Worm (Caenorhabditis elegans) whole organism, late embryonic: ENCODE results near the gene tag-120.

Experiments
- C08G9.2 ChIP-seq: sonication (generic microtip); optimal IDR thresholded peaks from 2 replicates; lab custom pipeline; 2016; ENCODE audit warnings: mild to moderate bottlenecking, missing genetic modification characterization, moderate library complexity, missing compliant biosample characterization
- C38D4.7 ChIP-seq: fragments of 200-800 bp; sonication (Bioruptor generic); optimal IDR thresholded peaks from 2 replicates; lab custom pipeline; 2018; ENCODE audit warnings: mild to moderate bottlenecking, missing genetic modification characterization, moderate library complexity, missing compliant biosample characterization
- F13H6.1 ChIP-seq: sonication (generic microtip); optimal IDR thresholded peaks from 2 replicates; lab custom pipeline; 2016; ENCODE audit warnings: missing genetic modification characterization, missing compliant biosample characterization
- Y22D7AL.16 ChIP-seq: sonication (generic microtip); optimal IDR thresholded peaks from 2 replicates; lab custom pipeline; 2016; ENCODE audit warnings: missing genetic modification characterization, missing compliant biosample characterization
- ahr-1 ChIP-seq: sonication (generic microtip); optimal IDR thresholded peaks from 2 replicates; lab custom pipeline; 2016; ENCODE audit warnings: missing genetic modification characterization, missing compliant biosample characterization
- ceh-18 ChIP-seq: sonication (generic microtip); optimal IDR thresholded peaks from 2 replicates; lab custom pipeline; 2016; ENCODE audit warnings: missing genetic modification characterization, missing compliant biosample characterization
- ceh-19 ChIP-seq: fragments of 200-800 bp; sonication (Bioruptor generic); optimal IDR thresholded peaks from 2 replicates; lab custom pipeline; 2018; ENCODE audit warnings: mild to moderate bottlenecking, missing genetic modification characterization, missing compliant biosample characterization
- ceh-22 ChIP-seq: sonication (generic microtip); optimal IDR thresholded peaks from 2 replicates; lab custom pipeline; 2017; ENCODE audit warnings: missing biosample characterization, missing genetic modification characterization
- ceh-30 ChIP-seq: fragments of 150-350 bp; optimal IDR thresholded peaks from 2 replicates; lab custom pipeline; 2014; ENCODE audit warnings: missing biosample characterization, missing genetic modification characterization
- ceh-31 ChIP-seq: sonication (generic microtip); optimal IDR thresholded peaks from 2 replicates; lab custom pipeline; 2016; ENCODE audit warnings: missing genetic modification characterization, missing compliant biosample characterization
- ceh-9 ChIP-seq: sonication (generic microtip); optimal IDR thresholded peaks from 2 replicates; lab custom pipeline; 2016; ENCODE audit warnings: mild to moderate bottlenecking, missing genetic modification characterization, inconsistent platforms, missing compliant biosample characterization
- che-1 ChIP-seq: sonication (generic microtip); optimal IDR thresholded peaks from 2 replicates; lab custom pipeline; 2016; ENCODE audit warnings: mild to moderate bottlenecking, missing genetic modification characterization, missing compliant biosample characterization
- dve-1 ChIP-seq: sonication (generic microtip); optimal IDR thresholded peaks from 2 replicates; lab custom pipeline; 2017; ENCODE audit warnings: antibody characterized with exemption, mild to moderate bottlenecking, missing genetic modification characterization, missing compliant biosample characterization
- elt-4 ChIP-seq: sonication (generic microtip); optimal IDR thresholded peaks from 2 replicates; lab custom pipeline; 2016; ENCODE audit warnings: missing genetic modification characterization, missing compliant biosample characterization
- eyg-1 ChIP-seq: sonication (generic microtip); optimal IDR thresholded peaks from 2 replicates; lab custom pipeline; 2016; ENCODE audit warnings: missing genotype, missing genetic modification characterization, missing compliant biosample characterization
- fkh-10 ChIP-seq: fragments of 150-350 bp; optimal IDR thresholded peaks from 2 replicates; lab custom pipeline; 2014; ENCODE audit warnings: missing biosample characterization, missing genetic modification reagents, missing genetic modification characterization
- fkh-6 ChIP-seq: sonication (generic microtip); optimal IDR thresholded peaks from 2 replicates; lab custom pipeline; 2016; ENCODE audit warnings: missing genetic modification characterization, missing compliant biosample characterization
- hlh-30 ChIP-seq: sonication (generic microtip); optimal IDR thresholded peaks from 2 replicates; lab custom pipeline; 2017; ENCODE audit warnings: antibody characterized with exemption, missing genetic modification characterization, missing compliant biosample characterization; ENCODE audit not compliant: insufficient read depth
- hlh-6 ChIP-seq: sonication (generic microtip); optimal IDR thresholded peaks from 2 replicates; lab custom pipeline; 2016; ENCODE audit warnings: missing genotype, missing genetic modification characterization, missing compliant biosample characterization
- lin-11 ChIP-seq: fragments of 200-800 bp; sonication (Bioruptor generic); optimal IDR thresholded peaks from 2 replicates; lab custom pipeline; 2018; ENCODE audit warnings: mild to moderate bottlenecking, missing genetic modification characterization, missing compliant biosample characterization
- nfya-1 ChIP-seq: sonication (generic microtip); optimal IDR thresholded peaks from 2 replicates; lab custom pipeline; 2017; ENCODE audit warnings: missing genetic modification characterization, mild to moderate bottlenecking, missing compliant biosample characterization, antibody characterized with exemption, moderate library complexity
- nhr-232 ChIP-seq: sonication (generic microtip); optimal IDR thresholded peaks from 2 replicates; lab custom pipeline; 2016; ENCODE audit warnings: missing genetic modification characterization, missing compliant biosample characterization
- npax-4 ChIP-seq: sonication (generic microtip); optimal IDR thresholded peaks from 2 replicates; lab custom pipeline; 2016; ENCODE audit warnings: missing genetic modification characterization, missing compliant biosample characterization
- odd-2 ChIP-seq: sonication (generic microtip); optimal IDR thresholded peaks from 2 replicates; lab custom pipeline; 2017; ENCODE audit warnings: antibody characterized with exemption, mild to moderate bottlenecking, missing genetic modification characterization, missing compliant biosample characterization
- pag-3 ChIP-seq: sonication (generic microtip); optimal IDR thresholded peaks from 2 replicates; lab custom pipeline; 2016; ENCODE audit warnings: missing compliant biosample characterization, missing genetic modification characterization, borderline replicate concordance
- pat-9 ChIP-seq: fragments of 200-800 bp; sonication (Bioruptor generic); optimal IDR thresholded peaks from 2 replicates; lab custom pipeline; 2018; ENCODE audit warnings: mild to moderate bottlenecking, missing genetic modification characterization, moderate library complexity, missing compliant biosample characterization
- pha-4 ChIP-seq: fragments of 150-350 bp; optimal IDR thresholded peaks from 2 replicates; lab custom pipeline; 2018; ENCODE audit warnings: missing biosample characterization, missing genetic modification reagents, missing genetic modification characterization
- pros-1 ChIP-seq: fragments of 150-350 bp; optimal IDR thresholded peaks from 2 replicates; lab custom pipeline; 2014; ENCODE audit warnings: missing biosample characterization, missing genetic modification reagents, missing genetic modification characterization
- ref-2 ChIP-seq: sonication (generic microtip); optimal IDR thresholded peaks from 2 replicates; lab custom pipeline; 2016; ENCODE audit warnings: missing genetic modification characterization, missing compliant biosample characterization
- rnt-1 ChIP-seq: sonication (generic microtip); optimal IDR thresholded peaks from 2 replicates; lab custom pipeline; 2016; ENCODE audit warnings: missing genetic modification characterization, missing compliant biosample characterization
- sdc-2 ChIP-seq: sonication (generic microtip); optimal IDR thresholded peaks from 2 replicates; lab custom pipeline; 2016; ENCODE audit warnings: missing genotype, missing genetic modification characterization, missing compliant biosample characterization
- sox-2 ChIP-seq: fragments of 200-800 bp; sonication (Bioruptor generic); IDR thresholded peaks from 2 replicates; pipeline ENCODE4 v1.3.6; 2022; ENCODE audit warnings: missing genetic modification reagents, missing genetic modification characterization, missing compliant biosample characterization
- syd-9 ChIP-seq: sonication (generic microtip); optimal IDR thresholded peaks from 2 replicates; lab custom pipeline; 2016; ENCODE audit warnings: mild to moderate bottlenecking, missing genetic modification characterization, moderate library complexity, missing compliant biosample characterization
- ttx-3 ChIP-seq: sonication (generic microtip); optimal IDR thresholded peaks from 2 replicates; lab custom pipeline; 2016; ENCODE audit warnings: missing genetic modification reagents, missing genetic modification characterization, missing compliant biosample characterization
- unc-3 ChIP-seq, 2 experiments: fragments of 200-800 bp in 1 of 2; sonication (Bioruptor generic) in 1 of 2; sonication (generic microtip) in 1 of 2; conservative IDR thresholded peaks in 1 of 2; optimal IDR thresholded peaks in 1 of 2; 2 replicates each; pipeline versions ENCODE4 v1.3.6 to Lab custom; 2016 to 2022; ENCODE audit warnings: missing compliant biosample characterization in 2 of 2, missing genetic modification characterization in 2 of 2, missing genetic modification reagents in 1 of 2

tag-120 gene

DNA sequence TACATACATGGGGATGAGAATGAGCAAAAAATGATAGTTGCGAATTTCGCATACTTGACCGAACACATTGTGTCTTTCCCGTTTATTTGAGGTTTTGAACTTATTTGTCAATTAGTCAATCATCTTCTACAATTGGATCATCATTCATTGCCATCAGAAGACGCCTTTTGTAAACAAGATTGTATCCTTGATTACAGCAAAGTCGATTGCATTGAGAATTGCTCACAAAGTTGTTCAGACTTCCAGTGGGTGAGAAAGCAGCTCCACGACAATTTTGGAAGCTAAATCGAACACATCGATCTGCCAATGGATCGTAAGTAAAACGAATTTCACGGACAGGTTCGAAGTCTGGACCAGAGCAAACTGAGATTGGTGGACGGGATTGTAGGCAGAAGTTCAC lies 29.4 kb downstream of the tag-120 start:
- TF ChIP-seq npax-4 (tag; lab: Kevin White, UChicago) (no peak), odd-2 (tag; lab: Kevin White, UChicago) (no peak), ceh-31 (tag; lab: Kevin White, UChicago) (no peak), unc-3 (GFP tag; conservative IDR thresholded peaks at IDR 0.05; lab: Robert Waterston, UW) (no peak), unc-3 (tag; optimal IDR thresholded peaks at IDR 0.05; lab: Kevin White, UChicago) (no peak), ceh-18 (tag; lab: Kevin White, UChicago) (no peak), ceh-9 (tag; lab: Kevin White, UChicago) (no peak), nfya-1 (tag; lab: Kevin White, UChicago) (no peak), hlh-30 (tag; lab: Kevin White, UChicago) (no peak), pat-9 (tag; lab: Kevin White, UChicago) (no peak), ahr-1 (tag; lab: Kevin White, UChicago) (no peak), C08G9.2 (tag; lab: Kevin White, UChicago) (no peak), fkh-10 (GFP tag; lab: Kevin White, UChicago) (no peak), Y22D7AL.16 (tag; lab: Kevin White, UChicago) (no peak), ceh-30 (no peak)
- TF ChIP-seq, all 69 proteins: peak for 0

DNA sequence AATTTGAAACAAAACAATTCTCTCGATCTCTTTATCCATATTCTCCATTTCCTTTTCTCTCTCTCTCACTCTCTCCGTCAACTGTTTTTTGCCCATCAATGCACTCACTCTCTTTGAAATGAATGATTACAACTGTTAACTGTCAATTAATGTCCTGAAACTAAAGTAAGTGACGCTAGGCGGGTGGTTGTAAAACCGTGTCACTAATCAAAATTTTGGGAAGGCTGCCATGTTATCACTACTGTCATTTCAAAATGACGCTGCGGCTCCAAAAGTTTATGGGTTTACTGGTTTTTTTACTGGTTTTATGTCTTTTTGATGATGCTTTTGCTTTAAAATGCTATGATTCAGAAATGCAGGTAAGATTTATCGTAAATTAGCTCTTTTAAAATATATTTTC lies 30.4 kb downstream of the tag-120 start, which contains the start of gene ZK287.9:
ZK287.9 (plus strand) TSS at position 192 of the 400 bp plus-strand sequence.
- TF ChIP-seq syd-9 (tag; lab: Kevin White, UChicago) (no peak), sox-2 (GFP tag; lab: Robert Waterston, UW) (no peak), ttx-3 (tag; lab: Kevin White, UChicago) (no peak), nhr-232 (tag; lab: Kevin White, UChicago) (no peak), lin-11 (tag; lab: Kevin White, UChicago) (no peak), rnt-1 (tag; lab: Kevin White, UChicago) (no peak), fkh-6 (tag; lab: Kevin White, UChicago) (no peak), F13H6.1 (no peak), npax-4 (tag; lab: Kevin White, UChicago) (no peak), pag-3 (tag; lab: Kevin White, UChicago) (no peak), pros-1 (no peak), eyg-1 (no peak), C38D4.7 (GFP tag; lab: Kevin White, UChicago) (no peak), ahr-1 (tag; lab: Kevin White, UChicago) (no peak), che-1 (tag; lab: Kevin White, UChicago) (no peak), ceh-19 (GFP tag; lab: Kevin White, UChicago) (no peak), elt-4 (no peak), ceh-22 (tag; lab: Kevin White, UChicago) (no peak)

DNA sequence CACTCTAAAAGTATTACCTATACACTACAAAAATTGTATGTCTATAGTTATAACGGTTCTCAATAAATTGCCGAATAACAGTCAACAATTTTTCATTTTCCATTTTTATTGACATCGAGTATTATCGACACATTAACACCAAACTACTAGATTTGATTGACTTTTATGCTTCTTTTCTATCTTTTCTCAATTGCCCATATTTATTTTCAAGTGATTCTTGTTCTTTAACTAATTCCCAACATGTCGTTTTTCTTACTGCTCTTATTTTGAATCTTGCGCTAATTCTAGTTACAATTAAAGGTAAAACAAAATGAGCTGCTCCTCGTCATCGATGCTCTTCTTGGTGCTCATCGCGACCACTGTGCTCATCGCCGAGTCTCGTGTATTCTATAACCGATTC lies 31.6 kb downstream of the tag-120 start, which contains the start of gene cthd-1:
cthd-1 (plus strand) TSS at position 301 of the 400 bp plus-strand sequence.
- TF ChIP-seq Y22D7AL.16 (tag; lab: Kevin White, UChicago): no peak

DNA sequence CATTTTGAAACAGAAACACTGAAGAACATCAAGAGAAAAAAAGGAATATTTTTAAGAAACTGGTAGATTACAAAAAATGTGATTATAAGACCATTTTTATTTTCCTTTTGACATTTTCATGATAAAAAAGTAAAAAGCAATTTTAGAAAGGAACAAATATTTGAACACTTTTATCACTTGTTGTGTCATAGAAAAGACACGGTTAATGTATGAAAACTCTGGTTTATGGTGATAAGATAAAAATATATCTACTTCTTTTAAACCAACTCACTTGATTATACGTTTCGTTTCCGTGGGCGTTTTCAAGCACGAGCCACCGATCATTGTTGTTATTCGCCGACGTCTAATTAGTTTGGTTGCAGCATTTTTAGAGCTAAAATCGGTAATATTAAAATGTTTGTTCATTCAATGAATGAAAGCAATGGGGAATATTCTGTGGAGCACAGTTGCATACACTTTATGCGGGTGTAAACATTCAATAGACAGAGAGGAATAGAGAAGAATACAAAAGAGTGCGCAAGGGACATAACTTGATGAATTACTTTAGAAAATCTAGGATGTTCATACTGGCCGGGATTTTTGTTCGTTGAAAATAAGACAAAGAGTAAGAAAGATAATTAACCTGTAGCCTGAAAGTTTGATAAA lies 36.3 kb downstream of the tag-120 start, which contains the start of gene sulp-8:
sulp-8 (minus strand) TSS at position 469 of the 645 bp plus-strand sequence.
- TF ChIP-seq eyg-1: no peak
- no peak for TF ChIP-seq lin-11 (tag; lab: Kevin White, UChicago)
- TF ChIP-seq hlh-6 (tag; lab: Kevin White, UChicago): no peak
- no peak for TF ChIP-seq pha-4 (tag; lab: Kevin White, UChicago)

DNA sequence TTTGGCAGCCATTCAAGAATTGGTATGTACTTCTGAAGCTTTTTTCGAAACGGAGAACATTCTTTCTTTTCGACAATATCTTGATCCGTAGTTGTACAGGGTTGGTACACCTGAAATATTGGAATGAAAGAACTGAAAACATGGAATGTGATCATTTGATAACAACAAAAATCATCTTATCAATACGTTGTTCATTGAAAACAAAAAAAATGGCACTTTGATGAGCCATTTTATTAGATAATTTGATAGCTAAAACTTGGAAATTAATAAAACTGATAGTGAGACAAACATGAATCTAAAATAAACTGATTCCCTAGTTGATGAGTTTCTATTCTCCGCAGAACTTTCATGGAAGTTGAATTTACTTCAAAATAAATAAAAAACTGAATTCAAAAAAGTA lies 37.1 kb downstream of the tag-120 start:
- no peak for TF ChIP-seq dve-1 (tag; lab: Kevin White, UChicago)
- TF ChIP-seq ref-2 (tag; lab: Kevin White, UChicago): no peak
- no peak for TF ChIP-seq hlh-30 (tag; lab: Kevin White, UChicago)
- TF ChIP-seq sdc-2 (tag; lab: Kevin White, UChicago): no peak
